Worm (Caenorhabditis elegans): Measurements from ENCODE around the gene dpy-21.
"Not testable (repeated sequence)": the region's sequence is repeated elsewhere in the genome, so short reads cannot be mapped to it uniquely, and the experiment has no call there.

The dpy-21 gene

ce11 chrV:17897646-17898045, 51.3 kb downstream of the dpy-21 start, which contains the start of gene C06H5.13:
C06H5.13 (minus strand) TSS chrV:17897746.
- TF ChIP-seq eyg-1 (tag; optimal IDR thresholded peaks at IDR 0.05); hlh-30 (tag; optimal IDR thresholded peaks at IDR 0.05; ENCODE audit: insufficient read depth); ceh-30 (tag; optimal IDR thresholded peaks at IDR 0.05): not testable (repeated sequence)

ce11 chrV:17896736-17897353, 52.1 kb downstream of the dpy-21 start, which contains the start of gene fbxa-156:
fbxa-156 (minus strand) TSS chrV:17896786.
- TF ChIP-seq pros-1 (tag; optimal IDR thresholded peaks at IDR 0.05), result no peak
- TF ChIP-seq tbx-7 (tag; optimal IDR thresholded peaks at IDR 0.05), result no peak
- no peak for TF ChIP-seq ama-1 (optimal IDR thresholded peaks at IDR 0.05)
- no peak for TF ChIP-seq ceh-31 (tag; optimal IDR thresholded peaks at IDR 0.05)
- TF ChIP-seq ceh-48 (tag; optimal IDR thresholded peaks at IDR 0.05), result no peak
- TF ChIP-seq pqm-1 (tag; optimal IDR thresholded peaks at IDR 0.05), result no peak

ce11 chrV:17894485-17894884, 54.5 kb downstream of the dpy-21 start, which contains the start of gene C06H5.12:
C06H5.12 (plus strand) TSS chrV:17894785.
- not testable (repeated sequence) for TF ChIP-seq sox-2 (GFP tag; IDR thresholded peaks at IDR 0.05); sdc-2 (tag; optimal IDR thresholded peaks at IDR 0.05); rnt-1 (tag; optimal IDR thresholded peaks at IDR 0.05)

- TF ChIP-seq madf-2, ceh-34, tbx-2 (tag; optimal IDR thresholded peaks at IDR 0.05): not testable (repeated sequence)
Measured at ce11 chrV:17893959-17894358, 55.0 kb downstream of the dpy-21 start, which contains the start of gene C06H5.11. C06H5.11 (minus strand) TSS chrV:17894059.

- TF ChIP-seq unc-3 (GFP tag; conservative IDR thresholded peaks at IDR 0.05) (no peak), unc-3 (tag; optimal IDR thresholded peaks at IDR 0.05) (no peak), pat-9 (tag; optimal IDR thresholded peaks at IDR 0.05) (no peak), sox-4 (tag; optimal IDR thresholded peaks at IDR 0.05) (no peak), ref-2 (tag; optimal IDR thresholded peaks at IDR 0.05) (no peak), tbx-2 (tag; optimal IDR thresholded peaks at IDR 0.05) (no peak), hlh-13 (GFP tag; optimal IDR thresholded peaks at IDR 0.05) (no peak), unc-42 (tag; optimal IDR thresholded peaks at IDR 0.05) (no peak), ttx-3 (tag; optimal IDR thresholded peaks at IDR 0.05) (no peak), ets-4 (tag; optimal IDR thresholded peaks at IDR 0.05) (no peak), npax-4 (tag; optimal IDR thresholded peaks at IDR 0.05) (no peak), eyg-1 (tag; optimal IDR thresholded peaks at IDR 0.05) (no peak), K09A11.1 (tag; optimal IDR thresholded peaks at IDR 0.05; ENCODE audit: insufficient read depth) (no peak), fkh-6 (tag; optimal IDR thresholded peaks at IDR 0.05) (no peak)
Measured at ce11 chrV:17891317-17891716, 57.7 kb downstream of the dpy-21 start.

ce11 chrV:17888939-17889338, 60.1 kb downstream of the dpy-21 start, which contains the start of gene C06H5.6:
C06H5.6 (minus strand) TSS chrV:17888984.
- peak; percentile 56 for TF ChIP-seq elt-2 (tag; optimal IDR thresholded peaks at IDR 0.05)
- TF ChIP-seq unc-42 (tag; optimal IDR thresholded peaks at IDR 0.05), result no peak
